Worm (Caenorhabditis elegans): ENCODE measurements around the gene B0336.12.

The B0336.12 gene

DNA sequence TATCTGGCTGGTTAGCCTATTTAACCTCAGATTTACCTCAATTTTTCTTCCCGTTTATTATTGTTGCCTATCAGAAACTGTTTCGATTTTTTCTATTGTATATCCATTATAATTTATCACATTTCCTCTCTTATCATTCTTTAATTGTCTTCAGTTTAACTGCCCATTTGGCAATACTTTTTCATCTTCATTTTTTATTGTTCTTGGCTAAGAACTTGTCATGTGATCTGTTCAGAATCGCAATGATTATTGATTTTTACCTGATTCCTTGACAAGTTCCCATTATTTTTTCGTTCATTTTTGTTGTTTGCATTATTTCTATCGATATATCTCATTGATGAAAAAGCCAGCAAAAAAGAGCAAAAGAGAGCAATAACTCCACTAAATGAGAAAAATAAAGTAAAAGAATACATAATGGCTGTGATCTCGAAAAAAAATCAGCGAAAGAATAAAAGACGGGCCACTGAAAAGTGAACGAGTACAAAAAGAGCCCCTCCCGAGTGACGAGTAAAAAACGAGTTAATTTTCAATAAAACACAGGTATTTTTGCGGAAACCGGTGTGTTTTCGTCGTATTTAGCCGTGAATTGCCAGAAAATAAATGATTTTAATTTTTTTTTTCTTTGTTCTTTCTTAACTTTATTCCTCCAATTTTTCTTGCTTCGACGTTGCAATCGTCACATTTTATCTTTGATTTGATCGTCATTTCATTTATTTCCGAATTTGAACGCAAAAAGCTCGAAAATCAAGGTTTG lies 4.5 kb upstream of the B0336.12 start, which contains the start of gene arf-1:
Gene arf-1, plus strand, starts transcription at position 657 of the 754 bp plus-strand sequence.
- TF ChIP-seq scrt-1 (GFP tag; IDR thresholded peaks at IDR 0.05) (no peak), ceh-13 (GFP tag; optimal IDR thresholded peaks at IDR 0.05) (no peak), ceh-36 (tag; optimal IDR thresholded peaks at IDR 0.05) (no peak), F13C5.2 (tag; optimal IDR thresholded peaks at IDR 0.05) (no peak), ets-7 (tag; optimal IDR thresholded peaks at IDR 0.05) (no peak), tbx-11 (GFP tag; IDR thresholded peaks at IDR 0.05) (no peak), B0310.2 (tag; optimal IDR thresholded peaks at IDR 0.05) (no peak), hmbx-1 (tag; optimal IDR thresholded peaks at IDR 0.05) (no peak), flt-1 (GFP tag; IDR thresholded peaks at IDR 0.05) (no peak)

DNA sequence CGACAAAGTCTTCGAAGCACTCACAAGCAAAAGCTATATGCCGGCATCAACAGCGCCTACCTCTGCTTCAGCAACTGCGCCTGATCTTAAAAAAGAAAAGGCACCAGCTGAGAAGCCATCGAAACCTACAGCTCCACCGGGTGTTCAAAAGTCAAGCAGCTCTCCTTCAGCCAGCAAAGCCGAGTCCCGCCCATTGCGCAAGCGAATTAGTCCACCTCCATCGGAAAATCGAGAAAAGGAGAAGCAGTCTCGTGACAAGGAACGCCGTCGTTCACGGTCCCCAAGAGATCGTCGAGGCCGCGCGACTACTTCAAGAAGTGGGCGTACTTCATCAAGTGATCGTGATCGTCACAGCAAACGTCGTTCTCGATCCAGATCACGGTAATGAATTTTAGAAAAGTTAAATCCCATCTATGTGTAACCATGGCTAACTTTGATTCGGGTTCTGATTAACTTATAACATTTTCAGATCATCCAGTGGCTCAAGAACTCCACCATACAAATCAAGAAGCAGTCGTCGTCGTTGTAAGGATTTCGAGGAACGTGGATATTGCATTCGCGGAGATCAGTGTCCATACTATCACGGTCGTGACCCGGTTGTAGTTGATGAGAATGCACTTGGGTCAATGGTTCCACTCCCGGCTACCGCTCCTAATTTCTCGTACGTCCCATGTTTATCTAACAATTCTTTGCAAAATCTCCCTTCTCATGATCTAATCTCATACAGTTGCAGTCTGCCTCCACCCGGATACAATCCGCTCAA lies 2.1 kb upstream of the B0336.12 start:
- TF ChIP-seq flt-1 (GFP tag; IDR thresholded peaks at IDR 0.05) = no peak

- TF ChIP-seq ama-1 (optimal IDR thresholded peaks at IDR 0.05) (no peak), tbx-37 (GFP tag; conservative IDR thresholded peaks at IDR 0.05) (no peak), sea-1 (GFP tag; conservative IDR thresholded peaks at IDR 0.05) (no peak), hnd-1 (tag; optimal IDR thresholded peaks at IDR 0.05) (no peak), aly-1 (tag; optimal IDR thresholded peaks at IDR 0.05) (no peak)
Measured at ce11 chrIII:5711242-5711641, 1.3 kb upstream of the B0336.12 start, which contains the start of gene rbm-26. rbm-26 (plus strand) TSS chrIII:5711542.

ce11 chrIII:5710676-5711075 lies 731 bp upstream of the B0336.12 start:
- TF ChIP-seq pes-1 (GFP tag; IDR thresholded peaks at IDR 0.05) = no peak
- TF ChIP-seq tbx-37 (GFP tag; conservative IDR thresholded peaks at IDR 0.05) = no peak
- TF ChIP-seq hmg-4 (GFP tag; optimal IDR thresholded peaks at IDR 0.05) = no peak
- peak; percentile 3 for TF ChIP-seq aly-1 (tag; optimal IDR thresholded peaks at IDR 0.05)
- 0 out of 2 replicates have a peak, but pooled peaks have one; percentile 26 for TF ChIP-seq sea-1 (GFP tag; conservative IDR thresholded peaks at IDR 0.05)

DNA sequence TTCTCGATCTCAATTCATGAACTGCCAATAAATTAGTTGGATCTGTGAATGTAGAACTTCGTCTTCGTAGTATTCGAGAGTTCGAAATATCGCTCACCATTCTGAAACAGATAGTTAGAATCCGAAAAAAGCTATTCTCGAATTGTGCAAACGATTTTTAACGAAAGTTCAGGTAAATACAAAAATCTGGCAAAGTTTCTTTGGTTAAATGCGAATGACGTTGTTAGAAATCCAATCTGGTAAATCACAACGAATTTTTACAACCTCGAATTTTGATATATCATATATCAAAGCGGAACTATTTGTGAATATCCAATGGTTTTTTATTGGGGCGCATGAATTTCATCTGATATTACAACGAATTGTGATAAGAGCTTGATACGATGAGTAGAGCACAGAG lies 721 bp downstream of the B0336.12 start, which contains the start of gene hpo-28:
Gene hpo-28, minus strand, starts transcription at position 101 of the 400 bp plus-strand sequence.
- TF ChIP-seq flt-1 (GFP tag; IDR thresholded peaks at IDR 0.05) = no peak
- no peak for TF ChIP-seq pes-1 (GFP tag; IDR thresholded peaks at IDR 0.05)
- no peak for TF ChIP-seq scrt-1 (GFP tag; IDR thresholded peaks at IDR 0.05)
- no peak for TF ChIP-seq ceh-36 (tag; optimal IDR thresholded peaks at IDR 0.05)
- no peak for TF ChIP-seq B0310.2 (tag; optimal IDR thresholded peaks at IDR 0.05)
- TF ChIP-seq sea-1 (GFP tag; conservative IDR thresholded peaks at IDR 0.05) = no peak
- no peak for TF ChIP-seq tra-4 (tag; optimal IDR thresholded peaks at IDR 0.05)
- no peak for TF ChIP-seq aly-1 (tag; optimal IDR thresholded peaks at IDR 0.05)
- TF ChIP-seq hmg-4 (GFP tag; optimal IDR thresholded peaks at IDR 0.05) = no peak

ce11 chrIII:5708024-5708423 lies 1.9 kb downstream of the B0336.12 start:
- TF ChIP-seq scrt-1 (GFP tag; IDR thresholded peaks at IDR 0.05) = no peak
- TF ChIP-seq hmbx-1 (tag; optimal IDR thresholded peaks at IDR 0.05) = no peak
- no peak for TF ChIP-seq ceh-36 (tag; optimal IDR thresholded peaks at IDR 0.05)
- TF ChIP-seq ets-7 (tag; optimal IDR thresholded peaks at IDR 0.05) = no peak
- no peak for TF ChIP-seq tra-4 (tag; optimal IDR thresholded peaks at IDR 0.05)
- TF ChIP-seq sea-1 (GFP tag; conservative IDR thresholded peaks at IDR 0.05) = no peak
- no peak for TF ChIP-seq tbx-11 (GFP tag; IDR thresholded peaks at IDR 0.05)
- TF ChIP-seq F13C5.2 (tag; optimal IDR thresholded peaks at IDR 0.05) = no peak
- no peak for TF ChIP-seq ceh-13 (GFP tag; optimal IDR thresholded peaks at IDR 0.05)
- no peak for TF ChIP-seq pes-1 (GFP tag; IDR thresholded peaks at IDR 0.05)
- TF ChIP-seq B0310.2 (tag; optimal IDR thresholded peaks at IDR 0.05) = no peak
- TF ChIP-seq hmg-4 (GFP tag; optimal IDR thresholded peaks at IDR 0.05) = no peak
- no peak for TF ChIP-seq flt-1 (GFP tag; IDR thresholded peaks at IDR 0.05)
- no peak for TF ChIP-seq aly-1 (tag; optimal IDR thresholded peaks at IDR 0.05)
- no peak for TF ChIP-seq ama-1 (optimal IDR thresholded peaks at IDR 0.05)

- no peak for TF ChIP-seq flt-1 (GFP tag; IDR thresholded peaks at IDR 0.05)
- TF ChIP-seq F13C5.2 (tag; optimal IDR thresholded peaks at IDR 0.05) = no peak
- no peak for TF ChIP-seq scrt-1 (GFP tag; IDR thresholded peaks at IDR 0.05)
- no peak for TF ChIP-seq hnd-1 (tag; optimal IDR thresholded peaks at IDR 0.05)
- no peak for TF ChIP-seq sea-1 (GFP tag; conservative IDR thresholded peaks at IDR 0.05)
- TF ChIP-seq ama-1 (optimal IDR thresholded peaks at IDR 0.05) = no peak
- TF ChIP-seq hmg-4 (GFP tag; optimal IDR thresholded peaks at IDR 0.05) = no peak
Measured at ce11 chrIII:5707546-5707945, 2.4 kb downstream of the B0336.12 start.

ce11 chrIII:5706077-5706627 lies 3.8 kb downstream of the B0336.12 start, which contains the start of gene rpl-23:
rpl-23 (minus strand) TSS chrIII:5706127.
- TF ChIP-seq tbx-11 (GFP tag; IDR thresholded peaks at IDR 0.05) (no peak), F13C5.2 (tag; optimal IDR thresholded peaks at IDR 0.05) (peak; percentile 54), ceh-36 (tag; optimal IDR thresholded peaks at IDR 0.05) (no peak), sea-1 (GFP tag; conservative IDR thresholded peaks at IDR 0.05) (no peak), flt-1 (GFP tag; IDR thresholded peaks at IDR 0.05) (no peak), hmbx-1 (tag; optimal IDR thresholded peaks at IDR 0.05) (no peak), B0310.2 (tag; optimal IDR thresholded peaks at IDR 0.05) (no peak), tbx-37 (GFP tag; conservative IDR thresholded peaks at IDR 0.05) (0 out of 2 replicates have a peak, but pooled peaks have one; percentile 14), ets-7 (tag; optimal IDR thresholded peaks at IDR 0.05) (no peak), tra-4 (tag; optimal IDR thresholded peaks at IDR 0.05) (no peak), hnd-1 (tag; optimal IDR thresholded peaks at IDR 0.05) (no peak)
